Worm (Caenorhabditis elegans) whole organism, dauer: Measurements from ENCODE around the gene glt-7.

Experiments
- unc-62 ChIP-seq: sonication (generic microtip); optimal IDR thresholded peaks from 2 replicates; lab custom pipeline; 2017; ENCODE audit warnings: missing biosample characterization, missing genetic modification reagents, missing genetic modification characterization

glt-7 gene

ce11 chrIV:563417-563816, 31.5 kb downstream of the glt-7 start:
- TF ChIP-seq unc-62 (GFP tag; lab: Kevin White, UChicago): no peak

DNA sequence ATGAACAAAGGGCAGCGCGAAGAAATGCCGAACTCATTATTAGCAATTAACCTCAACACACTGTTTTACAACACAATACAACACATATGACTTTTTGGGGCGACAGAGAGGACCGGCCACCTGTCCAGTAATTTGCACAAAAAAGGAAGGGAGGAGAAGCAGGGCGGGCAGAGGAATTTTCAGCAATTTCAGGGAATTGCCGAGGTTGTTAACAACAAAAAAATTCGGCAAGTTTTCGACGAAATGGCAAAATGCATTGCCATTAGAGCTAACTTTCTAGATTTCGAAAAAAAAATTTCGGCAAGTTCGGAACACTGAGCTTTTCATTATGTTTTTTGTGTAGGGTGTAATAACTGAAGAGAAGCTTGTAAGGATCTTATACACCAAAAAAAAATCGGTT, 32.1 kb downstream of the glt-7 start:
- no peak for TF ChIP-seq unc-62 (GFP tag; lab: Kevin White, UChicago)

- TF ChIP-seq unc-62 (GFP tag; lab: Kevin White, UChicago): no peak
Observed at ce11 chrIV:570799-571300, 38.9 kb downstream of the glt-7 start, which contains the start of gene F56A11.5. Gene F56A11.5 (minus strand): TSS chrIV:570849.

DNA sequence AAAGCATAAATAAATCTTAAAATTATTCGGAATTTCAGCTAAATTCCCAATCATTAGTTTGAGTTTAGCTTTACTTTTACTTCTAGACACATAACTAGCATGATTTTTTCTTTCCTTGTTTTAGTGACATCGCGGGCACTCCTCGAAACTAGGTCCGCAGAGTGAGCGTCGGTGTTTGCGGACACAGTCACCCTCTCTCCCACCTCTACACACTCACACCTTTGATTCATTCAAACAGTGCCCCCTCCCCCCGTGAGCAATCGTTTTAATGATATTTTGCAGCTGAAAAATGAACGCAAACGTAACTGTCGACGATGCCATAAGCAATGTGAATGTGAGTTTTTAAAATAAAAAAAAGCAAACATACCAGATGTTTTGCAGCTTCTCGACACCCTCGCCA, 40.6 kb downstream of the glt-7 start, which contains the start of gene gex-2:
Gene gex-2 (plus strand): TSS at position 283 of the 400 bp plus-strand sequence.
- no peak for TF ChIP-seq unc-62 (GFP tag; lab: Kevin White, UChicago)

DNA sequence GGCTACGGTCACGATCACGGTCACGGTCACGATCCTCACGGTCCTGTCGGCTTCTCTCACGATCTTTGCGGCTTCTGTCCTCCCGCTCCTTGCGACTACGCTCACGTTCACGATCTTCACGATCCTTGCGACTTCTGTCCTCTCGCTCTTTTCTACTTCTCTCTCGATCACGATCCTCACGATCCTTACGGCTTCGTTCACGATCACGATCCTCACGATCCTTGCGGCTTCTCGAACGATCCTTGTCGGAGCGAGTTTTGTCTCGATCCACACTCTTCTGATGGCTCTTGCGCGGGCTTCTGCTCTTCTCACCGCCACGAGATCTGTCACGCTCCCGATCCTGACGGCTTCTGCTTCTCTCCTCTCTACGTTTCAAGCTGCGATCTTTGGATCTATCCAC, 48.6 kb downstream of the glt-7 start:
- TF ChIP-seq unc-62 (GFP tag; lab: Kevin White, UChicago): no peak

DNA sequence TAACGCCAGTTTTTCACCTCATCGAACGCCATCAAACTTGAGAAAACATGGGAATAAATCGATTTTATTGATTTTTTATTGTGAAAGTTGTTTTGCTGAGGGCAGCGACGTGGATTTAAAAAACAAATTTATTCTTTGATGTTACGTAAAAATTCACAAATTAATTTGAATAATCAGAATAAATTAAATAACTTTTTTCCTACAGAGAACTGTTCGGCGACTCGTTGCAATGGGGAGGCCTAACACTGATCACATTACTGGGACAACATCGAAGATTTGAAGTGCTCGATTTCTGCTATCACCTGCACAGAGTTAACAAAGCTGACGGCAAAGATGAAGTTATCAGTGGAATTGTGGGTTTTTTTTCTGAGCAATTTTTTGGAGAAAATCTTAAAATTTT, 50.2 kb downstream of the glt-7 start, which contains the start of gene F56A11.6:
Gene F56A11.6 (minus strand): TSS at position 101 of the 400 bp plus-strand sequence.
- no peak for TF ChIP-seq unc-62 (GFP tag; lab: Kevin White, UChicago)

DNA sequence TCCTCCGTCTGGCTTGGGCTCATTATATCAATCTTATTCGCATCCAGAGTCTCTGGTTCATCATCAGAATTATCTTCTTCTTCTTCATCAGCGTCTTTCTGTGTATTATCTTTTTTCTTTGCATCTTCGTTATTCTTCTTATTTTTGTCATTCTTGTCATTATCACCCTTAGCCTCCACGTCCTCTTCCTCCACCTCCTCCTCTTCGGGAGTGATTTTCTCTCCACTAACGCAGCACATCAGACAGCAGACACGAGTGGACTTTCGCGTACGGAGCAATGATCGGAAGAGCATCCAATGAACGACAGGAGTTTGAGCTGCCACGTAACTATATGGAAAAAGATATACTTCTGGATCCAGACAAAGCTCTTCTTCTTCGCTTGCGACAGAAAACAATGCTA, 52.1 kb downstream of the glt-7 start:
- TF ChIP-seq unc-62 (GFP tag; lab: Kevin White, UChicago): no peak
